Worm (Caenorhabditis elegans) whole organism, late embryonic: ENCODE measurements around the gene abu-6.
A peak's percentile ranks its signal among the peaks of the same experiment; 100 is the strongest.

ENCODE experiments used
- C38D4.7 ChIP-seq: fragments of 200-800 bp; sonication (Bioruptor generic); optimal IDR thresholded peaks from 2 replicates; lab custom pipeline; 2018; ENCODE audit warnings: mild to moderate bottlenecking, missing genetic modification characterization, moderate library complexity, missing compliant biosample characterization
- K02D7.2 ChIP-seq: sonication (generic microtip); optimal IDR thresholded peaks from 2 replicates; lab custom pipeline; 2017; ENCODE audit warnings: mild to moderate bottlenecking, missing genetic modification characterization, missing compliant biosample characterization
- K09A11.1 ChIP-seq: sonication (generic microtip); optimal IDR thresholded peaks from 2 replicates; lab custom pipeline; 2017; ENCODE audit warnings: antibody characterized with exemption, mild to moderate bottlenecking, missing genetic modification characterization, missing compliant biosample characterization; ENCODE audit not compliant: insufficient read depth
- Y22D7AL.16 ChIP-seq: sonication (generic microtip); optimal IDR thresholded peaks from 2 replicates; lab custom pipeline; 2016; ENCODE audit warnings: missing genetic modification characterization, missing compliant biosample characterization
- ahr-1 ChIP-seq: sonication (generic microtip); optimal IDR thresholded peaks from 2 replicates; lab custom pipeline; 2016; ENCODE audit warnings: missing genetic modification characterization, missing compliant biosample characterization
- ama-1 ChIP-seq: fragments of 150-350 bp; optimal IDR thresholded peaks from 2 replicates; lab custom pipeline; 2014
- ceh-14 ChIP-seq: sonication (generic microtip); optimal IDR thresholded peaks from 2 replicates; lab custom pipeline; 2016; ENCODE audit warnings: missing genotype, missing genetic modification characterization, missing compliant biosample characterization
- ceh-24 ChIP-seq: sonication (generic microtip); optimal IDR thresholded peaks from 2 replicates; lab custom pipeline; 2016; ENCODE audit warnings: mild to moderate bottlenecking, missing genetic modification characterization, missing compliant biosample characterization
- ceh-31 ChIP-seq: sonication (generic microtip); optimal IDR thresholded peaks from 2 replicates; lab custom pipeline; 2016; ENCODE audit warnings: missing genetic modification characterization, missing compliant biosample characterization
- ceh-45 ChIP-seq: fragments of 200-800 bp; sonication (Bioruptor generic); IDR thresholded peaks from 2 replicates; pipeline ENCODE4 v1.3.6; 2022; ENCODE audit warnings: missing genetic modification reagents, missing genetic modification characterization, missing compliant biosample characterization
- ceh-6 ChIP-seq: fragments of 200-800 bp; sonication (Bioruptor generic); optimal IDR thresholded peaks from 2 replicates; lab custom pipeline; 2018; ENCODE audit warnings: mild to moderate bottlenecking, missing genetic modification characterization, missing compliant biosample characterization
- che-1 ChIP-seq: sonication (generic microtip); optimal IDR thresholded peaks from 2 replicates; lab custom pipeline; 2016; ENCODE audit warnings: mild to moderate bottlenecking, missing genetic modification characterization, missing compliant biosample characterization
- dmd-4 ChIP-seq: sonication (generic microtip); optimal IDR thresholded peaks from 2 replicates; lab custom pipeline; 2016; ENCODE audit warnings: borderline replicate concordance, missing genetic modification characterization, missing compliant biosample characterization
- dve-1 ChIP-seq: sonication (generic microtip); optimal IDR thresholded peaks from 2 replicates; lab custom pipeline; 2017; ENCODE audit warnings: antibody characterized with exemption, mild to moderate bottlenecking, missing genetic modification characterization, missing compliant biosample characterization
- elt-2 ChIP-seq: sonication (generic microtip); optimal IDR thresholded peaks from 2 replicates; lab custom pipeline; 2016; ENCODE audit warnings: missing genetic modification reagents, missing genetic modification characterization, missing compliant biosample characterization
- ets-4 ChIP-seq: sonication (generic microtip); optimal IDR thresholded peaks from 2 replicates; lab custom pipeline; 2016; ENCODE audit warnings: missing genetic modification characterization, missing compliant biosample characterization
- fax-1 ChIP-seq: sonication (generic microtip); optimal IDR thresholded peaks from 2 replicates; lab custom pipeline; 2016; ENCODE audit warnings: missing genotype, missing genetic modification characterization, missing compliant biosample characterization
- fkh-10 ChIP-seq: fragments of 150-350 bp; optimal IDR thresholded peaks from 2 replicates; lab custom pipeline; 2014; ENCODE audit warnings: missing biosample characterization, missing genetic modification reagents, missing genetic modification characterization
- hlh-6 ChIP-seq: sonication (generic microtip); optimal IDR thresholded peaks from 2 replicates; lab custom pipeline; 2016; ENCODE audit warnings: missing genotype, missing genetic modification characterization, missing compliant biosample characterization
- lin-11 ChIP-seq: fragments of 200-800 bp; sonication (Bioruptor generic); optimal IDR thresholded peaks from 2 replicates; lab custom pipeline; 2018; ENCODE audit warnings: mild to moderate bottlenecking, missing genetic modification characterization, missing compliant biosample characterization
- madf-2 ChIP-seq: sonication (generic microtip); optimal IDR thresholded peaks from 2 replicates; lab custom pipeline; 2017; ENCODE audit warnings: missing genetic modification characterization, missing compliant biosample characterization
- mec-3 ChIP-seq: sonication (generic microtip); optimal IDR thresholded peaks from 2 replicates; lab custom pipeline; 2016; ENCODE audit warnings: borderline replicate concordance, missing genetic modification characterization, missing compliant biosample characterization
- nfya-1 ChIP-seq: sonication (generic microtip); optimal IDR thresholded peaks from 2 replicates; lab custom pipeline; 2017; ENCODE audit warnings: missing genetic modification characterization, mild to moderate bottlenecking, missing compliant biosample characterization, antibody characterized with exemption, moderate library complexity
- nhr-11 ChIP-seq: fragments of 150-350 bp; optimal IDR thresholded peaks from 2 replicates; lab custom pipeline; 2014; ENCODE audit warnings: missing biosample characterization, missing genetic modification characterization
- npax-4 ChIP-seq: sonication (generic microtip); optimal IDR thresholded peaks from 2 replicates; lab custom pipeline; 2016; ENCODE audit warnings: missing genetic modification characterization, missing compliant biosample characterization
- pat-9 ChIP-seq: fragments of 200-800 bp; sonication (Bioruptor generic); optimal IDR thresholded peaks from 2 replicates; lab custom pipeline; 2018; ENCODE audit warnings: mild to moderate bottlenecking, missing genetic modification characterization, moderate library complexity, missing compliant biosample characterization
- pax-1 ChIP-seq: fragments of 150-350 bp; optimal IDR thresholded peaks from 2 replicates; lab custom pipeline; 2014; ENCODE audit warnings: missing biosample characterization, missing genetic modification characterization
- pros-1 ChIP-seq: fragments of 150-350 bp; optimal IDR thresholded peaks from 2 replicates; lab custom pipeline; 2014; ENCODE audit warnings: missing biosample characterization, missing genetic modification reagents, missing genetic modification characterization
- sox-2 ChIP-seq: fragments of 200-800 bp; sonication (Bioruptor generic); IDR thresholded peaks from 2 replicates; pipeline ENCODE4 v1.3.6; 2022; ENCODE audit warnings: missing genetic modification reagents, missing genetic modification characterization, missing compliant biosample characterization
- syd-9 ChIP-seq: sonication (generic microtip); optimal IDR thresholded peaks from 2 replicates; lab custom pipeline; 2016; ENCODE audit warnings: mild to moderate bottlenecking, missing genetic modification characterization, moderate library complexity, missing compliant biosample characterization
- unc-3 ChIP-seq, 2 experiments: fragments of 200-800 bp in 1 of 2; sonication (Bioruptor generic) in 1 of 2; sonication (generic microtip) in 1 of 2; conservative IDR thresholded peaks in 1 of 2; optimal IDR thresholded peaks in 1 of 2; 2 replicates each; pipeline versions ENCODE4 v1.3.6 to Lab custom; 2016 to 2022; ENCODE audit warnings: missing compliant biosample characterization in 2 of 2, missing genetic modification characterization in 2 of 2, missing genetic modification reagents in 1 of 2
- unc-55 ChIP-seq: sonication (generic microtip); optimal IDR thresholded peaks from 2 replicates; lab custom pipeline; 2017; ENCODE audit warnings: missing biosample characterization, missing genetic modification reagents, missing genetic modification characterization

abu-6 gene

ce11 chrV:5198240-5198639, 36.5 kb upstream of the abu-6 start, which contains the start of gene Y47A7.2:
TSS of gene Y47A7.2 (minus strand) at chrV:5198340.
- TF ChIP-seq K09A11.1 (tag; lab: Kevin White, UChicago), result no peak

- TF ChIP-seq fkh-10 (GFP tag; lab: Kevin White, UChicago) (no peak), Y22D7AL.16 (no peak)
These were observed 32.8 kb upstream of the abu-6 start, which contains the start of gene abu-8 for ce11 chrV:5194508-5194907. TSS of gene abu-8 (minus strand) at chrV:5194608.

- TF ChIP-seq ahr-1 (no peak), ets-4 (tag; lab: Kevin White, UChicago) (no peak), ceh-24 (tag; lab: Kevin White, UChicago) (no peak), pros-1 (no peak), fax-1 (tag; lab: Kevin White, UChicago) (no peak), ceh-31 (no peak), madf-2 (tag; lab: Kevin White, UChicago) (no peak), unc-3 (GFP tag; conservative IDR thresholded peaks at IDR 0.05; lab: Robert Waterston, UW) (no peak), unc-3 (tag; optimal IDR thresholded peaks at IDR 0.05; lab: Kevin White, UChicago) (no peak), K02D7.2 (tag; lab: Kevin White, UChicago) (no peak), ceh-14 (tag; lab: Kevin White, UChicago) (no peak), elt-2 (tag; lab: Kevin White, UChicago) (no peak), mec-3 (tag; lab: Kevin White, UChicago) (no peak)
These were observed 30.8 kb upstream of the abu-6 start, which contains the start of gene C03A7.13 for ce11 chrV:5192501-5192900. TSS of gene C03A7.13 (minus strand) at chrV:5192543.

- TF ChIP-seq dmd-4 (tag; lab: Kevin White, UChicago), result no peak
- TF ChIP-seq pros-1, result no peak
- no peak for TF ChIP-seq ahr-1
- no peak for TF ChIP-seq hlh-6 (tag; lab: Kevin White, UChicago)
- TF ChIP-seq pat-9, result no peak
- no peak for TF ChIP-seq unc-55 (GFP tag; lab: Kevin White, UChicago)
- TF ChIP-seq ceh-24 (tag; lab: Kevin White, UChicago), result no peak
- no peak for TF ChIP-seq pax-1
- no peak for TF ChIP-seq sox-2 (GFP tag; lab: Robert Waterston, UW)
- no peak for TF ChIP-seq fax-1 (tag; lab: Kevin White, UChicago)
- no peak for TF ChIP-seq syd-9 (tag; lab: Kevin White, UChicago)
These were observed 19.9 kb upstream of the abu-6 start, which contains the start of gene C03A7.2 for ce11 chrV:5181612-5182011. TSS of gene C03A7.2 (plus strand) at chrV:5181912.

ce11 chrV:5178051-5178450, 16.4 kb upstream of the abu-6 start:
- TF ChIP-seq dve-1 (tag; lab: Kevin White, UChicago), result no peak
- no peak for TF ChIP-seq npax-4 (tag; lab: Kevin White, UChicago)
- TF ChIP-seq elt-2 (tag; lab: Kevin White, UChicago), result peak; percentile 60

- TF ChIP-seq hlh-6 (tag; lab: Kevin White, UChicago) (no peak), ama-1 (lab: Kevin White, UChicago) (no peak)
These were observed 15.5 kb upstream of the abu-6 start, which contains the start of gene ugt-51 for ce11 chrV:5177209-5177608. TSS of gene ugt-51 (minus strand) at chrV:5177309.

ce11 chrV:5172833-5173232, 11.1 kb upstream of the abu-6 start, which contains the start of gene srt-65:
TSS of gene srt-65 (minus strand) at chrV:5172933.
- TF ChIP-seq che-1 (tag; lab: Kevin White, UChicago) (no peak), elt-2 (tag; lab: Kevin White, UChicago) (no peak)

- TF ChIP-seq npax-4 (tag; lab: Kevin White, UChicago), result no peak
- no peak for TF ChIP-seq unc-55 (GFP tag; lab: Kevin White, UChicago)
- TF ChIP-seq lin-11 (tag; lab: Kevin White, UChicago), result no peak
- TF ChIP-seq pat-9, result no peak
- no peak for TF ChIP-seq C38D4.7 (GFP tag; lab: Kevin White, UChicago)
- no peak for TF ChIP-seq ceh-14 (tag; lab: Kevin White, UChicago)
- TF ChIP-seq ceh-6 (GFP tag; lab: Kevin White, UChicago), result no peak
- no peak for TF ChIP-seq ets-4 (tag; lab: Kevin White, UChicago)
- TF ChIP-seq nhr-11, result no peak
- no peak for TF ChIP-seq ceh-45 (GFP tag; lab: Robert Waterston, UW)
- no peak for TF ChIP-seq nfya-1 (tag; lab: Kevin White, UChicago)
These were observed 7.9 kb upstream of the abu-6 start, which contains the start of gene srt-64 for ce11 chrV:5169586-5169985. TSS of gene srt-64 (minus strand) at chrV:5169686.
